Fruit fly (Drosophila melanogaster) whole organism, pupa: ENCODE results near the gene Mlc-c.

Experiments used
- CG32121 ChIP-seq: fragments of 200-800 bp; sonication (Bioruptor generic); IDR thresholded peaks from 2 replicates; pipeline ENCODE4 v1.3.6; 2022; ENCODE audit warnings: missing biosample characterization, missing genetic modification characterization
- CG8159 ChIP-seq: fragments of 200-800 bp; sonication (Bioruptor generic); optimal IDR thresholded peaks from 3 replicates; lab custom pipeline; 2018; ENCODE audit warnings: missing biosample characterization, mild to moderate bottlenecking, missing genetic modification characterization, moderate library complexity
- CG8301 ChIP-seq: fragments of 200-800 bp; sonication (Bioruptor generic); optimal IDR thresholded peaks from 2 replicates; lab custom pipeline; 2018; ENCODE audit warnings: missing biosample characterization, mild to moderate bottlenecking, missing genetic modification characterization
- CG9948 ChIP-seq: fragments of 200-800 bp; sonication (Bioruptor generic); optimal IDR thresholded peaks from 2 replicates; lab custom pipeline; 2018; ENCODE audit warnings: missing biosample characterization, mild to moderate bottlenecking, missing genetic modification characterization, moderate library complexity
- D1 ChIP-seq: fragments of 200-800 bp; sonication (Bioruptor generic); optimal IDR thresholded peaks from 2 replicates; lab custom pipeline; 2018; ENCODE audit warnings: missing biosample characterization, mild to moderate bottlenecking, missing genetic modification characterization, moderate library complexity
- Ets98B ChIP-seq: fragments of 200-800 bp; sonication (Bioruptor generic); IDR thresholded peaks from 2 replicates; pipeline ENCODE4 v1.3.6; 2022; ENCODE audit warnings: missing biosample characterization, missing genetic modification characterization
- fd96Ca ChIP-seq: fragments of 200-800 bp; sonication (Bioruptor generic); IDR thresholded peaks from 3 replicates; pipeline ENCODE4 v1.3.6; 2022; ENCODE audit warnings: missing biosample characterization, missing genetic modification characterization

- TF ChIP-seq fd96Ca (GFP tag; lab: Robert Waterston, UW) (no peak), CG9948 (tag; lab: Kevin White, UChicago) (no peak), CG8301 (tag; lab: Kevin White, UChicago) (no peak), CG32121 (GFP tag; lab: Robert Waterston, UW) (no peak), D1 (no peak), CG8159 (tag; lab: Kevin White, UChicago) (no peak), Ets98B (GFP tag; lab: Robert Waterston, UW) (no peak)
Observed at dm6 chrX:5602308-5602707, 20.0 kb downstream of the Mlc-c start.
